Fruit fly (Drosophila melanogaster) whole organism, embryonic: ENCODE data around the gene CG12194.
A peak's percentile ranks its signal among the peaks of the same experiment; 100 is the strongest.

Experiments used
- Ada2b ChIP-seq: fragments of 200-800 bp; sonication (Bioruptor generic); IDR thresholded peaks from 2 replicates; pipeline ENCODE4 v1.3.6; 2022; ENCODE audit warnings: missing biosample characterization, missing genetic modification characterization
- CG10565 ChIP-seq: fragments of 200-800 bp; sonication (Bioruptor generic); optimal IDR thresholded peaks from 3 replicates; lab custom pipeline; 2016; ENCODE audit warnings: missing biosample characterization, mild to moderate bottlenecking, missing genetic modification characterization
- CG10979 ChIP-seq: fragments of 200-800 bp; sonication (Bioruptor generic); optimal IDR thresholded peaks from 2 replicates; lab custom pipeline; 2018; ENCODE audit warnings: missing biosample characterization, mild to moderate bottlenecking, missing genetic modification characterization, moderate library complexity
- CG11504 ChIP-seq: fragments of 200-800 bp; sonication (Bioruptor generic); optimal IDR thresholded peaks from 3 replicates; lab custom pipeline; 2019; ENCODE audit warnings: missing biosample characterization, mild to moderate bottlenecking, missing genetic modification characterization, moderate library complexity
- CG12299 ChIP-seq: fragments of 200-800 bp; sonication (Bioruptor generic); optimal IDR thresholded peaks from 2 replicates; lab custom pipeline; 2018; ENCODE audit warnings: missing biosample characterization, mild to moderate bottlenecking, missing genetic modification characterization
- CG13123 ChIP-seq: fragments of 200-800 bp; sonication (Bioruptor generic); optimal IDR thresholded peaks from 2 replicates; lab custom pipeline; 2016; ENCODE audit warnings: missing biosample characterization, missing genetic modification characterization
- CG13287 ChIP-seq: fragments of 200-800 bp; sonication (Bioruptor generic); IDR thresholded peaks from 2 replicates; pipeline ENCODE4 v1.3.6; 2022; ENCODE audit warnings: missing biosample characterization, missing genetic modification characterization; ENCODE audit not compliant: partially characterized antibody
- CG13424 ChIP-seq: fragments of 200-800 bp; sonication (Bioruptor generic); optimal IDR thresholded peaks from 2 replicates; lab custom pipeline; 2019; ENCODE audit warnings: missing biosample characterization, mild to moderate bottlenecking, missing genetic modification characterization, moderate library complexity
- CG14965 ChIP-seq: fragments of 200-800 bp; sonication (Bioruptor generic); optimal IDR thresholded peaks from 2 replicates; lab custom pipeline; 2016; ENCODE audit warnings: missing biosample characterization, missing genetic modification characterization, borderline replicate concordance
- CG15269 ChIP-seq: fragments of 200-800 bp; sonication (Bioruptor generic); optimal IDR thresholded peaks from 2 replicates; lab custom pipeline; 2018; ENCODE audit warnings: missing biosample characterization, mild to moderate bottlenecking, missing genetic modification characterization, moderate library complexity
- CG1602 ChIP-seq: fragments of 200-800 bp; sonication (Bioruptor generic); optimal IDR thresholded peaks from 3 replicates; lab custom pipeline; 2016; ENCODE audit warnings: missing biosample characterization, missing genetic modification characterization
- CG17361 ChIP-seq: fragments of 200-800 bp; sonication (Bioruptor generic); IDR thresholded peaks from 3 replicates; pipeline ENCODE4 v1.3.6; 2022; ENCODE audit warnings: missing biosample characterization, missing genetic modification characterization
- CG1792 ChIP-seq: fragments of 200-800 bp; sonication (Bioruptor generic); optimal IDR thresholded peaks from 2 replicates; lab custom pipeline; 2016; ENCODE audit warnings: missing biosample characterization, missing genetic modification characterization
- CG2678 ChIP-seq: fragments of 200-800 bp; sonication (Bioruptor generic); optimal IDR thresholded peaks from 3 replicates; lab custom pipeline; 2019; ENCODE audit warnings: missing biosample characterization, mild to moderate bottlenecking, missing genetic modification characterization, moderate library complexity
- CG31365 ChIP-seq: fragments of 200-800 bp; sonication (Bioruptor generic); optimal IDR thresholded peaks from 2 replicates; lab custom pipeline; 2018; ENCODE audit warnings: missing biosample characterization, mild to moderate bottlenecking, missing genetic modification characterization
- CG3163 ChIP-seq: fragments of 200-800 bp; sonication (Bioruptor generic); optimal IDR thresholded peaks from 3 replicates; lab custom pipeline; 2016; ENCODE audit warnings: missing biosample characterization, missing genetic modification characterization
- CG33213 ChIP-seq: fragments of 200-800 bp; sonication (Bioruptor generic); optimal IDR thresholded peaks from 3 replicates; lab custom pipeline; 2016; ENCODE audit warnings: missing biosample characterization, missing genetic modification characterization
- CG4617 ChIP-seq: fragments of 200-800 bp; sonication (Bioruptor generic); optimal IDR thresholded peaks from 3 replicates; lab custom pipeline; 2016; ENCODE audit warnings: missing biosample characterization, missing genetic modification characterization, borderline replicate concordance
- CG4707 ChIP-seq: fragments of 200-800 bp; sonication (Bioruptor generic); optimal IDR thresholded peaks from 2 replicates; lab custom pipeline; 2018; ENCODE audit warnings: missing biosample characterization, mild to moderate bottlenecking, missing genetic modification characterization, moderate library complexity
- CG4854 ChIP-seq: fragments of 200-800 bp; sonication (Bioruptor generic); optimal IDR thresholded peaks from 2 replicates; lab custom pipeline; 2016; ENCODE audit warnings: missing biosample characterization, missing genetic modification characterization, inconsistent platforms
- CG6813 ChIP-seq: fragments of 200-800 bp; sonication (Bioruptor generic); optimal IDR thresholded peaks from 2 replicates; lab custom pipeline; 2017; ENCODE audit warnings: missing biosample characterization, missing genetic modification characterization, mild to moderate bottlenecking, moderate library complexity, missing genetic modification reagents
- CG7556 ChIP-seq: fragments of 200-800 bp; sonication (Bioruptor generic); optimal IDR thresholded peaks from 2 replicates; lab custom pipeline; 2017; ENCODE audit warnings: missing biosample characterization, mild to moderate bottlenecking, missing genetic modification characterization
- CG7745 ChIP-seq: fragments of 200-800 bp; sonication (Bioruptor generic); optimal IDR thresholded peaks from 2 replicates; lab custom pipeline; 2018; ENCODE audit warnings: missing biosample characterization, mild to moderate bottlenecking, missing genetic modification characterization, moderate library complexity
- CG8359 ChIP-seq: fragments of 200-800 bp; sonication (Bioruptor generic); optimal IDR thresholded peaks from 2 replicates; lab custom pipeline; 2017; ENCODE audit warnings: missing biosample characterization, mild to moderate bottlenecking, missing genetic modification characterization, borderline replicate concordance
- CG9876 ChIP-seq: fragments of 200-800 bp; sonication (Bioruptor generic); optimal IDR thresholded peaks from 2 replicates; lab custom pipeline; 2016; ENCODE audit warnings: missing biosample characterization, missing genetic modification characterization
- CG9932 ChIP-seq: fragments of 200-800 bp; sonication (Bioruptor generic); IDR thresholded peaks from 2 replicates; pipeline ENCODE4 v1.3.6; 2022; ENCODE audit warnings: missing biosample characterization, missing genetic modification characterization
- Chrac-16 ChIP-seq: fragments of 200-800 bp; sonication (Bioruptor generic); optimal IDR thresholded peaks from 3 replicates; lab custom pipeline; 2016; ENCODE audit warnings: missing biosample characterization, missing genetic modification characterization
- D19A ChIP-seq: fragments of 200-800 bp; optimal IDR thresholded peaks from 3 replicates; lab custom pipeline; 2019; ENCODE audit warnings: missing biosample characterization, mild to moderate bottlenecking, missing genetic modification characterization, moderate library complexity
- Deaf1 ChIP-seq: fragments of 200-800 bp; optimal IDR thresholded peaks from 3 replicates; lab custom pipeline; 2019; ENCODE audit warnings: missing biosample characterization, mild to moderate bottlenecking, missing genetic modification characterization, moderate library complexity
- Dek ChIP-seq: fragments of 200-800 bp; sonication (Bioruptor generic); optimal IDR thresholded peaks from 3 replicates; lab custom pipeline; 2019; ENCODE audit warnings: missing biosample characterization, mild to moderate bottlenecking, missing genetic modification characterization, moderate library complexity
- Dll ChIP-seq: fragments of 200-800 bp; sonication (Bioruptor generic); IDR thresholded peaks from 4 replicates; pipeline ENCODE4 v1.3.6; 2022; ENCODE audit warnings: missing biosample characterization, missing genetic modification characterization; ENCODE audit not compliant: partially characterized antibody
- Fer2 ChIP-seq: fragments of 200-800 bp; sonication (Bioruptor generic); optimal IDR thresholded peaks from 2 replicates; lab custom pipeline; 2018; ENCODE audit warnings: missing biosample characterization, mild to moderate bottlenecking, missing genetic modification characterization, moderate library complexity
- HLHmδ ChIP-seq: fragments of 200-800 bp; sonication (Bioruptor generic); optimal IDR thresholded peaks from 2 replicates; lab custom pipeline; 2018; ENCODE audit warnings: missing biosample characterization, mild to moderate bottlenecking, missing genetic modification characterization, moderate library complexity
- Xbp1 ChIP-seq: fragments of 200-800 bp; sonication (Bioruptor generic); optimal IDR thresholded peaks from 3 replicates; lab custom pipeline; 2016; ENCODE audit warnings: missing biosample characterization, mild to moderate bottlenecking, missing genetic modification characterization
- ara ChIP-seq: fragments of 200-800 bp; sonication (Bioruptor generic); IDR thresholded peaks from 2 replicates; pipeline ENCODE4 v1.3.6; 2022; ENCODE audit warnings: missing biosample characterization, missing genetic modification characterization
- bab2 ChIP-seq: fragments of 200-800 bp; sonication (Bioruptor generic); optimal IDR thresholded peaks from 2 replicates; lab custom pipeline; 2016; ENCODE audit warnings: missing biosample characterization, missing genetic modification characterization
- bcd ChIP-seq: fragments of 200-800 bp; sonication (Bioruptor generic); optimal IDR thresholded peaks from 2 replicates; lab custom pipeline; 2017; ENCODE audit warnings: missing biosample characterization, mild to moderate bottlenecking, missing genetic modification characterization
- emc ChIP-seq: fragments of 200-800 bp; sonication (Bioruptor generic); optimal IDR thresholded peaks from 2 replicates; lab custom pipeline; 2016; ENCODE audit warnings: missing biosample characterization, missing genetic modification characterization
- grau ChIP-seq: fragments of 200-800 bp; optimal IDR thresholded peaks from 3 replicates; lab custom pipeline; 2019; ENCODE audit warnings: missing biosample characterization, mild to moderate bottlenecking, missing genetic modification characterization, moderate library complexity
- her ChIP-seq: fragments of 200-800 bp; sonication (Bioruptor generic); optimal IDR thresholded peaks from 2 replicates; lab custom pipeline; 2016; ENCODE audit warnings: missing biosample characterization, missing genetic modification characterization
- hkb ChIP-seq, 2 experiments: fragments of 200-800 bp in 1 of 2; fragments of >200 bp in 1 of 2; sonication (Bioruptor generic) in 1 of 2; IDR thresholded peaks in 1 of 2; optimal IDR thresholded peaks in 1 of 2; 2 replicates each; pipeline versions ENCODE4 v1.3.6 to Lab custom; 2017 to 2022; ENCODE audit warnings: missing biosample characterization in 1 of 2, missing genetic modification characterization in 1 of 2
- klu ChIP-seq: fragments of 200-800 bp; sonication (Bioruptor generic); IDR thresholded peaks from 2 replicates; pipeline ENCODE4 v1.3.6; 2022; ENCODE audit warnings: missing biosample characterization, missing genetic modification characterization
- luna ChIP-seq: fragments of 200-800 bp; sonication (Bioruptor generic); optimal IDR thresholded peaks from 2 replicates; lab custom pipeline; 2016; ENCODE audit warnings: missing biosample characterization, missing genetic modification characterization
- maf-S ChIP-seq: fragments of 200-800 bp; sonication (Bioruptor generic); optimal IDR thresholded peaks from 2 replicates; lab custom pipeline; 2016; ENCODE audit warnings: missing biosample characterization, missing genetic modification characterization
- otp ChIP-seq: fragments of 200-800 bp; sonication (Bioruptor generic); IDR thresholded peaks from 3 replicates; pipeline ENCODE4, ENCODE4 v1.3.6; 2022; ENCODE audit warnings: missing biosample characterization, missing genetic modification characterization
- sima ChIP-seq: fragments of 200-800 bp; sonication (Bioruptor generic); optimal IDR thresholded peaks from 2 replicates; lab custom pipeline; 2016; ENCODE audit warnings: missing biosample characterization, missing genetic modification characterization
- toy ChIP-seq: fragments of 200-800 bp; sonication (Bioruptor generic); IDR thresholded peaks from 2 replicates; pipeline ENCODE4 v1.3.6; 2022; ENCODE audit warnings: missing biosample characterization, missing genetic modification characterization
- ttk ChIP-seq: fragments of 200-800 bp; sonication (Bioruptor generic); IDR thresholded peaks from 2 replicates; pipeline ENCODE4 v2.1.2; 2022; ENCODE audit warnings: missing biosample characterization, missing genetic modification characterization
- yki ChIP-seq: fragments of >200 bp; optimal IDR thresholded peaks from 3 replicates; lab custom pipeline; 2018

The CG12194 gene

dm6 chr2L:4837772-4838397 is at the start of gene CG12194, which contains the start of gene tank:
CG12194 (plus strand) TSS chr2L:4838347.
tank (minus strand) TSS chr2L:4837999.
- TF ChIP-seq Xbp1 (GFP tag; lab: Kevin White, UChicago) (peak; percentile 100), her (GFP tag; lab: Kevin White, UChicago) (peak; percentile 97), CG6813 (peak; percentile 98), CG13287 (GFP tag; lab: Robert Waterston, UW) (peak; percentile 77), otp (peak; percentile 99), CG17361 (GFP tag; lab: Robert Waterston, UW) (peak; percentile 98), bcd (GFP tag; lab: Kevin White, UChicago) (peak; percentile 99), CG33213 (GFP tag; lab: Kevin White, UChicago) (peak; percentile 99), luna (GFP tag; lab: Kevin White, UChicago) (peak; percentile 97), ara (GFP tag; lab: Robert Waterston, UW) (peak; percentile 99), CG13123 (peak; percentile 98), CG1792 (GFP tag; lab: Kevin White, UChicago) (peak; percentile 97), CG1602 (GFP tag; lab: Kevin White, UChicago) (peak; percentile 99), toy (GFP tag; lab: Robert Waterston, UW) (peak; percentile 97), CG10979 (peak; percentile 99), sima (peak; percentile 96), CG9932 (GFP tag; lab: Robert Waterston, UW) (peak; percentile 99), CG7745 (tag; lab: Kevin White, UChicago) (peak; percentile 74), CG10565 (GFP tag; lab: Kevin White, UChicago) (peak; percentile 98), CG4854 (GFP tag; lab: Kevin White, UChicago) (peak; percentile 99), Deaf1 (tag; lab: Kevin White, UChicago) (peak; percentile 87), Dek (tag; lab: Kevin White, UChicago) (peak; percentile 97), Chrac-16 (GFP tag; lab: Kevin White, UChicago) (peak; percentile 99), CG2678 (peak; percentile 98), CG11504 (tag; lab: Kevin White, UChicago) (peak; percentile 97), Dll (GFP tag; lab: Robert Waterston, UW) (peak; percentile 87), maf-S (peak; percentile 99), CG12299 (peak; percentile 95), Ada2b (GFP tag; lab: Robert Waterston, UW) (peak; percentile 99), bab2 (GFP tag; lab: Kevin White, UChicago) (peak; percentile 99), CG14965 (peak; percentile 92), HLHmδ (GFP tag; lab: Kevin White, UChicago) (no peak), CG31365 (tag; lab: Kevin White, UChicago) (peak; percentile 91), Fer2 (peak; percentile 78), ttk (GFP tag; lab: Robert Waterston, UW) (peak; percentile 100), CG15269 (tag; lab: Kevin White, UChicago) (peak; percentile 98), grau (tag; lab: Kevin White, UChicago) (peak; percentile 97), klu (GFP tag; lab: Robert Waterston, UW) (peak; percentile 98), CG3163 (GFP tag; lab: Kevin White, UChicago) (peak; percentile 94), CG4707 (peak; percentile 96), hkb (optimal IDR thresholded peaks at IDR 0.05; lab: Kevin White, UChicago) (peak; percentile 82), hkb (GFP tag; IDR thresholded peaks at IDR 0.05; lab: Robert Waterston, UW) (peak; percentile 100), yki (lab: Kevin White, UChicago) (no peak), CG13424 (tag; lab: Kevin White, UChicago) (peak; percentile 97), CG9876 (GFP tag; lab: Kevin White, UChicago) (peak; percentile 98), CG8359 (peak; percentile 93), CG7556 (peak; percentile 97), emc (GFP tag; lab: Kevin White, UChicago) (peak; percentile 98), CG4617 (GFP tag; lab: Kevin White, UChicago) (peak; percentile 100), D19A (peak; percentile 95)
